Worm (Caenorhabditis elegans) whole organism, young adult: Measurements from ENCODE around the gene fis-2.

Source experiments
- F52B5.7 ChIP-seq: sonication (generic microtip); optimal IDR thresholded peaks from 2 replicates; lab custom pipeline; 2016; ENCODE audit warnings: mild to moderate bottlenecking, missing genetic modification characterization, missing compliant biosample characterization
- F57A8.1 ChIP-seq: fragments of 200-800 bp; sonication (Bioruptor generic); optimal IDR thresholded peaks from 2 replicates; lab custom pipeline; 2018; ENCODE audit warnings: mild to moderate bottlenecking, missing genetic modification characterization, moderate library complexity, missing compliant biosample characterization
- ama-1 ChIP-seq, 3 experiments: fragments of 150-350 bp in 1 of 3; sonication (generic microtip) in 2 of 3; optimal IDR thresholded peaks; 2 replicates each; lab custom pipeline; 2014 to 2018; ENCODE audit warnings: missing biosample characterization in 2 of 3, missing genetic modification characterization in 2 of 3, missing genetic modification reagents in 2 of 3
- atf-7 ChIP-seq: sonication (generic microtip); optimal IDR thresholded peaks from 2 replicates; lab custom pipeline; 2017; ENCODE audit warnings: mild to moderate bottlenecking, missing genetic modification characterization, missing compliant biosample characterization
- ccch-3 ChIP-seq: fragments of 200-800 bp; sonication (Bioruptor generic); optimal IDR thresholded peaks from 2 replicates; lab custom pipeline; 2018; ENCODE audit warnings: mild to moderate bottlenecking, missing genetic modification characterization, missing compliant biosample characterization
- ceh-91 ChIP-seq: fragments of 200-800 bp; sonication (Bioruptor generic); IDR thresholded peaks from 2 replicates; pipeline ENCODE4 v1.3.6; 2022; ENCODE audit warnings: missing genetic modification reagents, missing genetic modification characterization, missing compliant biosample characterization
- dpl-1 ChIP-seq: fragments of 150-350 bp; optimal IDR thresholded peaks from 2 replicates; lab custom pipeline; 2014; ENCODE audit warnings: missing biosample characterization, missing genetic modification reagents, missing genetic modification characterization
- hmg-1.2 ChIP-seq: fragments of 200-800 bp; sonication (Bioruptor generic); IDR thresholded peaks from 2 replicates; pipeline ENCODE4 v1.3.6; 2022; ENCODE audit warnings: missing genetic modification reagents, missing genetic modification characterization, missing compliant biosample characterization
- lir-1 ChIP-seq: fragments of 200-800 bp; sonication (Bioruptor generic); conservative IDR thresholded peaks from 2 replicates; pipeline ENCODE4 v1.3.6; 2022; ENCODE audit warnings: missing genetic modification reagents, missing genetic modification characterization, missing compliant biosample characterization
- madf-6 ChIP-seq: fragments of 200-800 bp; sonication (Bioruptor generic); IDR thresholded peaks from 2 replicates; pipeline ENCODE4 v1.3.6; 2022; ENCODE audit warnings: missing genetic modification reagents, missing genetic modification characterization, missing compliant biosample characterization
- nhr-120 ChIP-seq: fragments of 200-800 bp; sonication (Bioruptor generic); IDR thresholded peaks from 2 replicates; pipeline ENCODE4 v1.3.6; 2022; ENCODE audit warnings: missing genetic modification characterization, missing compliant biosample characterization
- unc-62 ChIP-seq: fragments of 150-350 bp; optimal IDR thresholded peaks from 2 replicates; lab custom pipeline; 2014; ENCODE audit warnings: missing biosample characterization, missing genetic modification reagents, missing genetic modification characterization
- ztf-22 ChIP-seq: fragments of 200-800 bp; sonication (Bioruptor generic); optimal IDR thresholded peaks from 2 replicates; lab custom pipeline; 2018; ENCODE audit warnings: mild to moderate bottlenecking, missing genetic modification characterization, moderate library complexity, missing compliant biosample characterization

ce11 chrX:8286164-8286563 lies 1.1 kb upstream of the fis-2 start:
- TF ChIP-seq hmg-1.2 (GFP tag; lab: Robert Waterston, UW) (no peak), ama-1 (optimal IDR thresholded peaks at IDR 0.05; lab: Kevin White, UChicago) (no peak), ama-1 (GFP tag; optimal IDR thresholded peaks at IDR 0.05; lab: Kevin White, UChicago) (no peak), ccch-3 (GFP tag; lab: Kevin White, UChicago) (no peak), F52B5.7 (tag; lab: Kevin White, UChicago) (no peak), nhr-120 (GFP tag; lab: Robert Waterston, UW) (no peak), dpl-1 (GFP tag; lab: Kevin White, UChicago) (no peak), unc-62 (no peak), atf-7 (tag; lab: Kevin White, UChicago) (no peak), madf-6 (GFP tag; lab: Robert Waterston, UW) (no peak), ztf-22 (GFP tag; lab: Kevin White, UChicago) (no peak), F57A8.1 (GFP tag; lab: Kevin White, UChicago) (no peak), ceh-91 (no peak), lir-1 (no peak)
